Fruit fly (Drosophila melanogaster) whole organism: Measurements from ENCODE around the gene CG43845.

Experiments
- CG8478 ChIP-seq: fragments of >200 bp; optimal IDR thresholded peaks from 2 replicates; lab custom pipeline; 2018; ENCODE audit warnings: inconsistent platforms
- Dll ChIP-seq: fragments of >200 bp; optimal IDR thresholded peaks from 2 replicates; lab custom pipeline; 2017

- TF ChIP-seq Dll (lab: Kevin White, UChicago) (no peak), CG8478 (lab: Kevin White, UChicago) (no peak)
Measured at dm6 chr3R:5550452-5550851, 27.5 kb upstream of the CG43845 start.
